Worm (Caenorhabditis elegans): ENCODE results near the gene srr-6.

Gene srr-6

DNA sequence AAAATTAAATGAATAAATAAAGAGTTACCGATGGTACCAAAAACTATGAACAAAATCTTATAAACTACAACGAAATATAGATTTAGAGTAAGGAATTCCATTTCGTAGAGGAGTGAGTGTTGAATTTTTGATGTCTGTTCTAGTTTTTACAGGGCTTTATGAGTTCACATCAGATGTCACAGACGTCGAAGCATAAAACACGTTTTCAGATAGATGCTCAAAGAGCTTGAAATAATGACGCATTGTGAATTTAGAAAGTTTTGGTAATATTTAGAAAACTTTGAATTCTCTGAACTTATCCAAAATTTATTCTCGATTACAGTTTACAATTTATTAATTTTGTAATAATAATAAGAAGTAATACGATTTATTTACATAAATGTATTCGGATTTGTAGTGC lies 39.7 kb upstream of the srr-6 start, which contains the start of gene srsx-9:
TSS of gene srsx-9 (minus strand) at position 101 of the 400 bp plus-strand sequence.
- TF ChIP-seq unc-98 (GFP tag; IDR thresholded peaks at IDR 0.05): no peak
- TF ChIP-seq unc-130 (tag; optimal IDR thresholded peaks at IDR 0.05): no peak
- no peak for TF ChIP-seq nhr-11 (tag; optimal IDR thresholded peaks at IDR 0.05)
- TF ChIP-seq ztf-11 (tag; optimal IDR thresholded peaks at IDR 0.05): no peak
- TF ChIP-seq isw-1 (GFP tag; IDR thresholded peaks at IDR 0.05): no peak
- TF ChIP-seq unc-30 (tag; optimal IDR thresholded peaks at IDR 0.05): no peak
- no peak for TF ChIP-seq rnt-1 (tag; optimal IDR thresholded peaks at IDR 0.05)
- TF ChIP-seq skn-1 (tag; optimal IDR thresholded peaks at IDR 0.05): no peak
- TF ChIP-seq ceh-88 (GFP tag; IDR thresholded peaks at IDR 0.05): no peak
- TF ChIP-seq unc-62 (GFP tag; optimal IDR thresholded peaks at IDR 0.05): no peak
- TF ChIP-seq sup-37 (GFP tag; optimal IDR thresholded peaks at IDR 0.05): no peak
- no peak for TF ChIP-seq vab-15 (tag; optimal IDR thresholded peaks at IDR 0.05)
- TF ChIP-seq unc-86 (tag; optimal IDR thresholded peaks at IDR 0.05): no peak
- TF ChIP-seq hlh-4 (tag; optimal IDR thresholded peaks at IDR 0.05): no peak

DNA sequence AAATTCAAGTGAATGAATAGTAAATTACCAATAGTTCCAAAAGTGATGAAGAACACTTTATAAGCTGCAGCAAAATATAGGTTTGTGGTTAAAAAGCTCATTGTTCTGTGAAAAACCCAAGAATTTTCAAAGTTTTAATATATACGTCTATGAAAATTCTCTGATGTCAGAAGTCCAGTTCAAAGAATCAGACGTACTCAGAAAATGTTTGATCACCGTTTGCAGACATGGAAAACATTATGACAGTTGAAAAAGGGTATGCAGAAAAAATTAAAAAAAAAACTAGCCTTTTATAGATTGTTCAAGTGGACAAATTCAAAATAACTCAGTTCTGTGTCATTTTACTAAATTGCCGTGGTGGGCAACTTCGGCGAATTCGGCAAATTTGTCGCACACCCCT lies 37.9 kb upstream of the srr-6 start, which contains the start of gene srsx-10:
TSS of gene srsx-10 (minus strand) at position 101 of the 400 bp plus-strand sequence.
- no peak for TF ChIP-seq egl-27 (tag; optimal IDR thresholded peaks at IDR 0.05)
- TF ChIP-seq sox-4 (tag; optimal IDR thresholded peaks at IDR 0.05): peak; percentile 29
- TF ChIP-seq nhr-71 (tag; optimal IDR thresholded peaks at IDR 0.05): peak; percentile 22
- no peak for TF ChIP-seq mef-2 (tag; optimal IDR thresholded peaks at IDR 0.05)

DNA sequence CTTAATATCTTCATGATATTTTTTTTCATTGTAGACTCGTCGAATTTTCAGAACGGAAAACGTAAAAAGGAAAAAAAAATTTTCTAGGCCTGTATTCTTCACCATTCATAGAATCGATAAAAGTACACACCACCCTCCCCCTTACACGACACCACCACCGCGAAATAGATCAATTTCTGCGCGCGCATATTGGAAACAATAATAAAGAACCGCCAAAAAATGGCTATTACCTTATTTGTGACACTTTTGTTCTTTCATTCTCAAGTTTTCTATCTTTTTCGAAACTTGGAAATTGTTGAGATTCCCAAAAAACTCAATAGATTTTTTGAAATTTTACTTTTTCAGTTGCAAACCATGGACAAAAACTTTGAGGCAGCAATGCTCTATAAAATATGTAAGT lies 37.5 kb upstream of the srr-6 start, which contains the start of gene F26G5.1:
TSS of gene F26G5.1 (plus strand) at position 339 of the 400 bp plus-strand sequence.
- no peak for TF ChIP-seq lin-15B (tag; optimal IDR thresholded peaks at IDR 0.05)
- TF ChIP-seq hlh-17 (GFP tag; optimal IDR thresholded peaks at IDR 0.05; ENCODE audit: borderline replicate concordance): no peak
- TF ChIP-seq grh-1 (GFP tag; IDR thresholded peaks at IDR 0.05): no peak
- no peak for TF ChIP-seq tbx-2 (tag; optimal IDR thresholded peaks at IDR 0.05)
- no peak for TF ChIP-seq hlh-4 (tag; optimal IDR thresholded peaks at IDR 0.05)
- no peak for TF ChIP-seq unc-86 (tag; optimal IDR thresholded peaks at IDR 0.05)
- TF ChIP-seq nhr-84 (tag; optimal IDR thresholded peaks at IDR 0.05): no peak
- no peak for TF ChIP-seq pag-3 (tag; optimal IDR thresholded peaks at IDR 0.05; ENCODE audit: borderline replicate concordance, insufficient read depth)
- TF ChIP-seq nhr-12 (tag; optimal IDR thresholded peaks at IDR 0.05): no peak
- no peak for TF ChIP-seq ztf-11 (tag; optimal IDR thresholded peaks at IDR 0.05)
- no peak for TF ChIP-seq fkh-4 (tag; optimal IDR thresholded peaks at IDR 0.05; ENCODE audit: borderline replicate concordance)
- no peak for TF ChIP-seq xbp-1 (tag; optimal IDR thresholded peaks at IDR 0.05)
- no peak for TF ChIP-seq pax-3 (tag; optimal IDR thresholded peaks at IDR 0.05)
- no peak for TF ChIP-seq fos-1 (tag; optimal IDR thresholded peaks at IDR 0.05)

DNA sequence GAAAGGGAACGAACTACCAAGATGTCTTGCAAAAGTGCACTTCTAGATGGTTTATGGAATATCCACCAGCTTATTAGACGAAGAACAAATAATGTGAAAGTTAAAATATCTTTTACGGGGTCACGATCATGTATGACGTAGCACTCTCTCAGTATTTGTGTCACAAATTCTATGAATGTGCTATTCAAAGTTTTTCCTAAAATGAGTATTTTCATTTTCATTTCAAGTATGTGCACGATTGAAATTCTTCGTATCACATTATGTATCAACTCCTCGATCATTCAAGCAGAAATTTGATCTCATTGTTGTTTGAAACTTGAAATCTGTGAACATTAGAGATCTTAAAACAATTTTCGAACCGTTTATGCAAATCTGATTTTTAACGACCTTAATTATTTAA lies 35.1 kb upstream of the srr-6 start:
- no peak for TF ChIP-seq snpc-4 (tag; optimal IDR thresholded peaks at IDR 0.05)
- TF ChIP-seq sox-4 (tag; optimal IDR thresholded peaks at IDR 0.05): peak; percentile 67
- no peak for TF ChIP-seq mdl-1 (tag; optimal IDR thresholded peaks at IDR 0.05)
- TF ChIP-seq unc-86 (tag; optimal IDR thresholded peaks at IDR 0.05): no peak
- no peak for TF ChIP-seq alr-1 (tag; optimal IDR thresholded peaks at IDR 0.05; ENCODE audit: borderline replicate concordance)
- no peak for TF ChIP-seq ets-5 (GFP tag; IDR thresholded peaks at IDR 0.05)
- no peak for TF ChIP-seq nhr-76 (tag; optimal IDR thresholded peaks at IDR 0.05)
- no peak for TF ChIP-seq unc-30 (tag; optimal IDR thresholded peaks at IDR 0.05)
- TF ChIP-seq lin-39 (tag; optimal IDR thresholded peaks at IDR 0.05): no peak
- no peak for TF ChIP-seq zip-4 (GFP tag; optimal IDR thresholded peaks at IDR 0.05)
- TF ChIP-seq lin-15B (tag; optimal IDR thresholded peaks at IDR 0.05): no peak
- no peak for TF ChIP-seq aha-1 (tag; optimal IDR thresholded peaks at IDR 0.05)
- TF ChIP-seq nhr-11 (tag; optimal IDR thresholded peaks at IDR 0.05): peak; percentile 7
- peak; percentile 67 for TF ChIP-seq fkh-8 (tag; optimal IDR thresholded peaks at IDR 0.05)
- TF ChIP-seq egl-13 (tag; optimal IDR thresholded peaks at IDR 0.05): no peak
